Worm (Caenorhabditis elegans) whole organism, L3 larva: ENCODE results near the gene C06B3.1.

Source experiments
- ceh-82 ChIP-seq: fragments of 150-350 bp; optimal IDR thresholded peaks from 2 replicates; lab custom pipeline; 2014; ENCODE audit warnings: missing biosample characterization, missing genetic modification characterization
- nfya-1 ChIP-seq: sonication (generic microtip); optimal IDR thresholded peaks from 2 replicates; lab custom pipeline; 2017; ENCODE audit warnings: missing genetic modification characterization, mild to moderate bottlenecking, missing compliant biosample characterization, antibody characterized with exemption, moderate library complexity; ENCODE audit not compliant: insufficient read depth
- tbx-2 ChIP-seq: sonication (generic microtip); optimal IDR thresholded peaks from 2 replicates; lab custom pipeline; 2016; ENCODE audit warnings: mild to moderate bottlenecking, missing genetic modification characterization, missing compliant biosample characterization

DNA sequence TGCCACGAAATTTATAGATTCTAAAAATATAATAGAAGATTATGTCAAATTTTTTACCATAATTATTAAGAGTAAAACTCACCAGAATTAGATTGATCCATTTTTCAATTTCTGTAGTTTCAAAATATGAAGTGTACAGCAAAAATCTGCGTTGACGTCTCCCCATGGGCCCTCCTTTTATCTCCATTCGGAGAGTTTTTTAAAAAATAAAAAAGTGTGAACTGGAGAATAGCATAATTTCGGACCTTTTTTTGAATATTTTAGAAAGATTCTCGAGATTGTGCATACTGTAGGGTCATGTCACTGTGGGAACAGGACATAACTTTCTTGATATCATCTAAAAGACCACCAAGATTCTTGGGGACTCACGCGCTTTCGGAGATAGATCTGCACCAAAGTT lies 39.5 kb downstream of the C06B3.1 start, which contains the start of gene dpr-1:
- TF ChIP-seq ceh-82 (tag; lab: Kevin White, UChicago) (no peak), nfya-1 (tag; lab: Kevin White, UChicago) (no peak), tbx-2 (no peak)
